Fruit fly (Drosophila melanogaster) whole organism, wandering third instar larva: Measurements from ENCODE around the gene CG18262.

Experiments used
- Abd-B ChIP-seq: fragments of >200 bp; optimal IDR thresholded peaks from 2 replicates; lab custom pipeline; 2017; ENCODE audit warnings: missing biosample characterization, missing genetic modification characterization
- CrebA ChIP-seq: fragments of 200-800 bp; sonication (Bioruptor generic); optimal IDR thresholded peaks from 2 replicates; lab custom pipeline; 2016; ENCODE audit warnings: missing biosample characterization, mild to moderate bottlenecking, missing genetic modification characterization, borderline replicate concordance
- Dfd ChIP-seq: fragments of >200 bp; optimal IDR thresholded peaks from 2 replicates; lab custom pipeline; 2017; ENCODE audit warnings: missing biosample characterization, missing genetic modification characterization
- lola ChIP-seq: fragments of >200 bp; optimal IDR thresholded peaks from 2 replicates; lab custom pipeline; 2017; ENCODE audit warnings: missing biosample characterization, missing genetic modification characterization
- usp ChIP-seq: fragments of >200 bp; optimal IDR thresholded peaks from 2 replicates; lab custom pipeline; 2017; ENCODE audit warnings: missing biosample characterization, missing genetic modification characterization
- woc ChIP-seq: sonication (Bioruptor generic); optimal IDR thresholded peaks from 2 replicates; lab custom pipeline; 2016; ENCODE audit warnings: missing biosample characterization, mild to moderate bottlenecking, missing genetic modification characterization

DNA sequence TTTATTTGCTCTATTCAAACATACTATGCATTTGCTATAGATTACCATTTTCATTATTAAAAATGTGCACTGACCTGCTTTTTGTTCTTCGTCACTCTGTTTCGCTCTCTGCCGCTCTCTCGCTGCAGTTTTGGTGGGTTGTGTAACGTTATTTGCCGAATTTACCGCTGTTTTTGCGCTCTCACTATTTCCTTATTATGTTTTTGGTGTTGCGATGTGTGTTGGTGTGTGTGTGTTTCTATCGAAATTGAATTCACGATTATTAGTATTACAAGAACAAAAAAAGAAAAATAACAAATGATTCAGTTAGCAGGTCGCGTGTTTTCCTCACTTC is 37.4 kb upstream of the CG18262 start:
- TF ChIP-seq CrebA (GFP tag; lab: Kevin White, UChicago) (no peak), woc (GFP tag; lab: Kevin White, UChicago) (no peak), Abd-B (GFP tag; lab: Kevin White, UChicago) (no peak), usp (GFP tag; lab: Kevin White, UChicago) (no peak), Dfd (GFP tag; lab: Kevin White, UChicago) (no peak), lola (no peak)
